Worm (Caenorhabditis elegans) whole organism, young adult: ENCODE results near the gene fbxb-9.

Experiments used
- B0035.1 ChIP-seq: sonication (generic microtip); optimal IDR thresholded peaks from 2 replicates; lab custom pipeline; 2016; ENCODE audit warnings: missing genetic modification characterization, mild to moderate bottlenecking, missing compliant biosample characterization, missing genotype, missing genetic modification reagents
- F10E7.11 ChIP-seq: sonication (generic microtip); optimal IDR thresholded peaks from 2 replicates; lab custom pipeline; 2017; ENCODE audit warnings: mild to moderate bottlenecking, missing genetic modification characterization, moderate library complexity, missing compliant biosample characterization
- F33H1.4 ChIP-seq: fragments of 200-800 bp; sonication (Bioruptor generic); IDR thresholded peaks from 2 replicates; pipeline ENCODE4 v1.3.6; 2022; ENCODE audit warnings: missing genetic modification reagents, missing genetic modification characterization, missing compliant biosample characterization
- F37B4.10 ChIP-seq: fragments of 200-800 bp; sonication (Bioruptor generic); IDR thresholded peaks from 2 replicates; pipeline ENCODE4 v1.3.6; 2022; ENCODE audit warnings: missing genetic modification characterization, missing compliant biosample characterization
- F49E8.2 ChIP-seq: sonication (generic microtip); optimal IDR thresholded peaks from 3 replicates; lab custom pipeline; 2017; ENCODE audit warnings: missing genetic modification characterization, mild to moderate bottlenecking, missing compliant biosample characterization, antibody characterized with exemption, moderate library complexity; ENCODE audit not compliant: insufficient read depth
- F55B11.4 ChIP-seq: sonication (generic microtip); optimal IDR thresholded peaks from 2 replicates; lab custom pipeline; 2016; ENCODE audit warnings: missing compliant biosample characterization, missing genetic modification characterization, borderline replicate concordance; ENCODE audit not compliant: insufficient read depth
- Y53G8AR.9 ChIP-seq: fragments of 200-800 bp; sonication (Bioruptor generic); conservative IDR thresholded peaks from 2 replicates; pipeline ENCODE4 v1.3.6; 2022; ENCODE audit warnings: missing genetic modification reagents, missing genetic modification characterization, missing compliant biosample characterization
- akir-1 ChIP-seq: fragments of 200-800 bp; sonication (Bioruptor generic); optimal IDR thresholded peaks from 2 replicates; lab custom pipeline; 2018; ENCODE audit warnings: mild to moderate bottlenecking, missing genetic modification characterization, moderate library complexity, missing compliant biosample characterization
- bed-1 ChIP-seq: fragments of 200-800 bp; sonication (Bioruptor generic); IDR thresholded peaks from 2 replicates; pipeline ENCODE4 v1.3.6; 2022; ENCODE audit warnings: missing genetic modification reagents, missing genetic modification characterization, missing compliant biosample characterization
- ceh-100 ChIP-seq: fragments of 200-800 bp; sonication (Bioruptor generic); IDR thresholded peaks from 2 replicates; pipeline ENCODE4 v1.3.6; 2022; ENCODE audit warnings: missing genetic modification reagents, missing genetic modification characterization, missing compliant biosample characterization
- ceh-58 ChIP-seq: fragments of 200-800 bp; sonication (Bioruptor generic); IDR thresholded peaks from 2 replicates; pipeline ENCODE4 v1.3.6; 2022; ENCODE audit warnings: missing genetic modification characterization, missing compliant biosample characterization
- ceh-91 ChIP-seq: fragments of 200-800 bp; sonication (Bioruptor generic); IDR thresholded peaks from 2 replicates; pipeline ENCODE4 v1.3.6; 2022; ENCODE audit warnings: missing genetic modification reagents, missing genetic modification characterization, missing compliant biosample characterization
- dox-1 ChIP-seq: fragments of 200-800 bp; sonication (Bioruptor generic); IDR thresholded peaks from 2 replicates; pipeline ENCODE4 v1.3.6; 2022; ENCODE audit warnings: missing genetic modification reagents, missing genetic modification characterization, missing compliant biosample characterization
- egl-44 ChIP-seq: fragments of 200-800 bp; sonication (Bioruptor generic); IDR thresholded peaks from 2 replicates; pipeline ENCODE4 v1.3.6; 2022; ENCODE audit warnings: missing genetic modification reagents, missing genetic modification characterization, missing compliant biosample characterization
- ekl-4 ChIP-seq: fragments of 200-800 bp; sonication (Bioruptor generic); IDR thresholded peaks from 2 replicates; pipeline ENCODE4 v1.3.6; 2022; ENCODE audit warnings: missing genetic modification reagents, missing genetic modification characterization, missing compliant biosample characterization
- him-1 ChIP-seq: sonication (generic microtip); optimal IDR thresholded peaks from 2 replicates; lab custom pipeline; 2016; ENCODE audit warnings: missing genotype, missing genetic modification reagents, missing genetic modification characterization, missing compliant biosample characterization
- hlh-26 ChIP-seq: fragments of 200-800 bp; sonication (Bioruptor generic); conservative IDR thresholded peaks from 2 replicates; pipeline ENCODE4 v1.3.6; 2022; ENCODE audit warnings: missing genetic modification reagents, missing genetic modification characterization, missing compliant biosample characterization
- hmg-1.2 ChIP-seq: fragments of 200-800 bp; sonication (Bioruptor generic); IDR thresholded peaks from 2 replicates; pipeline ENCODE4 v1.3.6; 2022; ENCODE audit warnings: missing genetic modification reagents, missing genetic modification characterization, missing compliant biosample characterization
- hmg-20 ChIP-seq: fragments of 200-800 bp; sonication (Bioruptor generic); IDR thresholded peaks from 2 replicates; pipeline ENCODE4 v1.3.6; 2022; ENCODE audit warnings: missing genetic modification reagents, missing genetic modification characterization, missing compliant biosample characterization
- hsf-1 ChIP-seq: fragments of 200-800 bp; sonication (Bioruptor generic); IDR thresholded peaks from 2 replicates; pipeline ENCODE4 v1.3.6; 2022; ENCODE audit warnings: missing genetic modification reagents, missing genetic modification characterization, missing compliant biosample characterization
- lag-1 ChIP-seq: fragments of 200-800 bp; sonication (Bioruptor generic); IDR thresholded peaks from 2 replicates; pipeline ENCODE4 v1.3.6; 2022; ENCODE audit warnings: missing genetic modification reagents, missing genetic modification characterization, missing compliant biosample characterization
- let-607 ChIP-seq, 2 experiments: fragments of 200-800 bp in 1 of 2; sonication (Bioruptor generic) in 1 of 2; sonication (generic microtip) in 1 of 2; optimal IDR thresholded peaks; 2 replicates each; lab custom pipeline; 2016 to 2018; ENCODE audit warnings: mild to moderate bottlenecking in 2 of 2, missing compliant biosample characterization in 2 of 2, missing genetic modification characterization in 2 of 2, moderate library complexity in 2 of 2, missing genotype in 1 of 2
- lin-26 ChIP-seq: fragments of 200-800 bp; sonication (Bioruptor generic); IDR thresholded peaks from 2 replicates; pipeline ENCODE4 v1.3.6; 2022; ENCODE audit warnings: missing genetic modification reagents, missing genetic modification characterization, missing compliant biosample characterization
- lsl-1 ChIP-seq: fragments of 200-800 bp; sonication (Bioruptor generic); optimal IDR thresholded peaks from 2 replicates; lab custom pipeline; 2018; ENCODE audit warnings: mild to moderate bottlenecking, missing genetic modification characterization, moderate library complexity, missing compliant biosample characterization
- madf-6 ChIP-seq: fragments of 200-800 bp; sonication (Bioruptor generic); IDR thresholded peaks from 2 replicates; pipeline ENCODE4 v1.3.6; 2022; ENCODE audit warnings: missing genetic modification reagents, missing genetic modification characterization, missing compliant biosample characterization
- madf-8 ChIP-seq: fragments of 200-800 bp; sonication (Bioruptor generic); conservative IDR thresholded peaks from 2 replicates; pipeline ENCODE4 v1.3.6; 2022; ENCODE audit warnings: missing genetic modification reagents, missing genetic modification characterization, missing compliant biosample characterization
- nfya-1 ChIP-seq: sonication (generic microtip); optimal IDR thresholded peaks from 2 replicates; lab custom pipeline; 2017; ENCODE audit warnings: antibody characterized with exemption, missing compliant biosample characterization, missing genetic modification characterization, borderline replicate concordance; ENCODE audit not compliant: insufficient read depth
- nhr-179 ChIP-seq: sonication (generic microtip); optimal IDR thresholded peaks from 2 replicates; lab custom pipeline; 2016; ENCODE audit warnings: mild to moderate bottlenecking, missing genetic modification characterization, missing compliant biosample characterization
- nhr-80 ChIP-seq: sonication (generic microtip); optimal IDR thresholded peaks from 2 replicates; lab custom pipeline; 2016; ENCODE audit warnings: missing genetic modification characterization, missing compliant biosample characterization
- rcor-1 ChIP-seq: fragments of 200-800 bp; sonication (Bioruptor generic); IDR thresholded peaks from 2 replicates; pipeline ENCODE4 v1.3.6; 2022; ENCODE audit warnings: missing genetic modification reagents, missing genetic modification characterization, missing compliant biosample characterization
- repo-1 ChIP-seq: sonication (generic microtip); optimal IDR thresholded peaks from 2 replicates; lab custom pipeline; 2017; ENCODE audit warnings: mild to moderate bottlenecking, missing genetic modification characterization, missing compliant biosample characterization
- sea-2 ChIP-seq: fragments of 200-800 bp; sonication (Bioruptor generic); IDR thresholded peaks from 2 replicates; pipeline ENCODE4 v1.3.6; 2022; ENCODE audit warnings: missing genetic modification characterization, missing compliant biosample characterization
- snpc-1.3 ChIP-seq: sonication (generic microtip); optimal IDR thresholded peaks from 2 replicates; lab custom pipeline; 2017; ENCODE audit warnings: missing genetic modification characterization, mild to moderate bottlenecking, missing compliant biosample characterization, antibody characterized with exemption, moderate library complexity, missing genotype, missing genetic modification reagents; ENCODE audit not compliant: insufficient read depth
- unc-62 ChIP-seq: fragments of 150-350 bp; optimal IDR thresholded peaks from 2 replicates; lab custom pipeline; 2014; ENCODE audit warnings: missing biosample characterization, missing genetic modification reagents, missing genetic modification characterization
- ztf-18 ChIP-seq: sonication (generic microtip); optimal IDR thresholded peaks from 2 replicates; lab custom pipeline; 2016; ENCODE audit warnings: missing genotype, mild to moderate bottlenecking, missing genetic modification characterization, missing compliant biosample characterization
- ztf-25 ChIP-seq: fragments of 200-800 bp; sonication (Bioruptor generic); IDR thresholded peaks from 2 replicates; pipeline ENCODE4 v1.3.6; 2022; ENCODE audit warnings: missing genetic modification reagents, missing genetic modification characterization, missing compliant biosample characterization
- ztf-26 ChIP-seq: sonication (generic microtip); optimal IDR thresholded peaks from 2 replicates; lab custom pipeline; 2017; ENCODE audit warnings: missing genetic modification characterization, missing compliant biosample characterization
- ztf-28 ChIP-seq: fragments of 200-800 bp; sonication (Bioruptor generic); IDR thresholded peaks from 2 replicates; pipeline ENCODE4 v1.3.6; 2022; ENCODE audit warnings: missing genetic modification reagents, missing genetic modification characterization, missing compliant biosample characterization
- ztf-6 ChIP-seq: fragments of 200-800 bp; sonication (Bioruptor generic); IDR thresholded peaks from 2 replicates; pipeline ENCODE4 v1.3.6; 2022; ENCODE audit warnings: missing genetic modification reagents, missing genetic modification characterization, missing compliant biosample characterization

The fbxb-9 gene

DNA sequence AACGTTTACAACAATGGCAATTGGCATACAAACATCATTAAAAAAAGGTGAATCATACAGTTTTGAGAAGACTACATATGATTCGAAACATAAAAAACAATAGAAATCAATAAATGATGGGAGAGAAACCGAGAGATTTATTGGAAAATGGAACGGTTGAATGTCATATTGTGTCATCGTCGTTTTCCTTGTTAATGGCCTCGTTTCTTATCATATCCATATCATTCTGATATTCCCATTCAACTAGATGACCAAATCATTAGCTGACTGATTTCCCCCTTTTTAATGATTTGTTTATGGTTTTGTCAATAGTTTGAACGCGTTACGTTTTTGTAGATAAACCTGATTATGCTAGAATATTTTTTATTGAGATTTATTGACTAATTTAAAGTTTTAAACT, 12.4 kb upstream of the fbxb-9 start (continued):
- TF ChIP-seq ceh-100 (GFP tag; lab: Robert Waterston, UW): no peak

- TF ChIP-seq ekl-4 (no peak), hlh-26 (GFP tag; lab: Robert Waterston, UW) (no peak), F37B4.10 (GFP tag; lab: Robert Waterston, UW) (no peak), F10E7.11 (no peak), F49E8.2 (no peak), nfya-1 (no peak), unc-62 (GFP tag; lab: Kevin White, UChicago) (no peak), akir-1 (GFP tag; lab: Kevin White, UChicago) (no peak), madf-6 (GFP tag; lab: Robert Waterston, UW) (no peak), snpc-1.3 (tag; lab: Kevin White, UChicago) (no peak), repo-1 (no peak), B0035.1 (tag; lab: Kevin White, UChicago) (no peak), lsl-1 (GFP tag; lab: Kevin White, UChicago) (no peak)
Measured at ce11 chrIV:11169652-11170051, 7.3 kb upstream of the fbxb-9 start, which contains the start of gene nhr-67. TSS of gene nhr-67 (plus strand) at chrIV:11169748.

ce11 chrIV:11164831-11165230, 2.5 kb upstream of the fbxb-9 start, which contains the start of gene C08F8.6:
TSS of gene C08F8.6 (minus strand) at chrIV:11164931.
- TF ChIP-seq hmg-1.2 (GFP tag; lab: Robert Waterston, UW) (no peak), lag-1 (GFP tag; lab: Robert Waterston, UW) (0 out of 2 replicates have a peak, but pooled peaks have one; percentile 44)
- TF ChIP-seq, all 124 proteins: peak for 1

DNA sequence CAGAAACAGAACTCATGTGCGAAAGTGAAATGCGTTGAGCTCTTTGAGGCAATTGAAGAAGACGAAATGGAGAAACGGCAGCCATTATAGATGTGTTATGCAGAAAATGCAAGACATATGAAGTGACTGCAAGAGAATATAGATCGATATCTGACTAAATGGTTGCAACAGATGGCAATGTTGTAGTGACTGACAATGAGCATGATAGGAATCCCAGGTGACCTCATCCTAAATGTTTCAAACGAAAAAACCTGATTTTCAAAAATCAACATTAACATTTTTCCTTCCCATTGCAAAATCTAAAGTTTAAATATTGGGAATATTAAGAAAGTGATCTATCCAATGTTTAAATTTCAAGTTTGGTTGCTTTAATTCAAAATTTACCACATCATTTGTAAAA, 1.6 kb downstream of the fbxb-9 start, which contains the start of gene C08F8.15:
Gene C08F8.15 (minus strand): TSS at position 101 of the 400 bp plus-strand sequence.
- TF ChIP-seq rcor-1 (GFP tag; lab: Robert Waterston, UW): no peak
- TF ChIP-seq ztf-18: no peak
- no peak for TF ChIP-seq hsf-1 (GFP tag; lab: Robert Waterston, UW)
- TF ChIP-seq akir-1 (GFP tag; lab: Kevin White, UChicago): no peak
- no peak for TF ChIP-seq nhr-179
- TF ChIP-seq B0035.1 (tag; lab: Kevin White, UChicago): no peak
- no peak for TF ChIP-seq lsl-1 (GFP tag; lab: Kevin White, UChicago)
- no peak for TF ChIP-seq ztf-28 (GFP tag; lab: Robert Waterston, UW)
- no peak for TF ChIP-seq sea-2 (GFP tag; lab: Robert Waterston, UW)
- no peak for TF ChIP-seq F33H1.4 (GFP tag; lab: Robert Waterston, UW)
- no peak for TF ChIP-seq ceh-58 (GFP tag; lab: Robert Waterston, UW)
- TF ChIP-seq lin-26 (GFP tag; lab: Robert Waterston, UW): no peak
- TF ChIP-seq ztf-26 (tag; lab: Kevin White, UChicago): no peak
- TF ChIP-seq nhr-80 (tag; lab: Kevin White, UChicago): no peak
- no peak for TF ChIP-seq him-1 (tag; lab: Kevin White, UChicago)
- TF ChIP-seq let-607 (tag; optimal IDR thresholded peaks at IDR 0.05; lab: Kevin White, UChicago): no peak

DNA sequence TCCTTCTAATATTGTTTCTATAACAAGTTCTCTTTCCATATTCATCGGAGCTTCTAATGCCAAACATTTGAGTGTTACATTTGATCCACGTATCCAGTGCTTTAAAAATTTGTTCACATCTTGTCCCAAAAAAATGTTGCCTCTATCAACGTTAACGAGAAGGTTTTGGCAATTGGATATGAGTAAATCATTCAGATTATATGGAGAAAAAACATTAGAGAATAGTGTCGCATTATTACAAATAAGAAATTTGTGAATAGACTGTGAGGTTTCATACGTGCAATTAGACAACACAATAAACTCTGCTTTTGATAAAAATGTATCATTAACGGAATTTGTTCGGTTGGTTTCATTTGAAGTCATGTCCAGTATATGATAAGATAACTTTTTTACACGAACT, 2.5 kb downstream of the fbxb-9 start, which contains the start of gene mboa-4:
Gene mboa-4 (minus strand): TSS at position 101 of the 400 bp plus-strand sequence.
- TF ChIP-seq dox-1 (no peak), ztf-6 (GFP tag; lab: Robert Waterston, UW) (no peak), F55B11.4 (tag; lab: Kevin White, UChicago) (no peak), egl-44 (GFP tag; lab: Robert Waterston, UW) (no peak), Y53G8AR.9 (GFP tag; lab: Robert Waterston, UW) (no peak), bed-1 (no peak), B0035.1 (tag; lab: Kevin White, UChicago) (no peak), ceh-91 (no peak), madf-8 (no peak), let-607 (tag; optimal IDR thresholded peaks at IDR 0.05; lab: Kevin White, UChicago) (no peak), ztf-25 (GFP tag; lab: Robert Waterston, UW) (no peak), hmg-20 (GFP tag; lab: Robert Waterston, UW) (no peak), F49E8.2 (no peak)
- TF ChIP-seq, all 124 proteins: peak for 0
